Worm (Caenorhabditis elegans) whole organism, L3 larva: ENCODE results near the gene F31D5.7.
A peak's percentile ranks its signal among the peaks of the same experiment; 100 is the strongest.
"Not testable (repeated sequence)": the region's sequence is repeated elsewhere in the genome, so short reads cannot be mapped to it uniquely, and the experiment has no call there.

Experiments used
- R02D3.7 ChIP-seq: fragments of 150-350 bp; optimal IDR thresholded peaks from 2 replicates; lab custom pipeline; 2014; ENCODE audit warnings: missing biosample characterization, missing genetic modification characterization
- aly-2 ChIP-seq: fragments of 150-350 bp; optimal IDR thresholded peaks from 2 replicates; lab custom pipeline; 2014; ENCODE audit warnings: missing biosample characterization, missing genetic modification characterization
- ceh-16 ChIP-seq: sonication (generic microtip); optimal IDR thresholded peaks from 2 replicates; lab custom pipeline; 2017; ENCODE audit warnings: missing biosample characterization, missing genetic modification characterization
- ceh-28 ChIP-seq: fragments of 150-350 bp; optimal IDR thresholded peaks from 2 replicates; lab custom pipeline; 2014; ENCODE audit warnings: missing biosample characterization, missing genetic modification reagents, missing genetic modification characterization
- ceh-9 ChIP-seq: sonication (generic microtip); optimal IDR thresholded peaks from 2 replicates; lab custom pipeline; 2018; ENCODE audit warnings: missing biosample characterization, missing genetic modification characterization
- daf-12 ChIP-seq: fragments of 150-350 bp; optimal IDR thresholded peaks from 2 replicates; lab custom pipeline; 2014; ENCODE audit warnings: missing biosample characterization, missing genetic modification reagents, missing genetic modification characterization
- egl-27 ChIP-seq: sonication (generic microtip); optimal IDR thresholded peaks from 4 replicates; lab custom pipeline; 2017; ENCODE audit warnings: missing biosample characterization, missing genetic modification reagents, missing genetic modification characterization
- egl-5 ChIP-seq: fragments of 150-350 bp; optimal IDR thresholded peaks from 2 replicates; lab custom pipeline; 2017; ENCODE audit warnings: missing biosample characterization, missing genetic modification reagents, missing genetic modification characterization, inconsistent platforms
- eor-1 ChIP-seq, 2 experiments: fragments of 150-350 bp; optimal IDR thresholded peaks; 2 replicates each; lab custom pipeline; 2014 to 2018; ENCODE audit warnings: missing biosample characterization in 2 of 2, missing genetic modification characterization in 2 of 2
- hmg-11 ChIP-seq: sonication (generic microtip); optimal IDR thresholded peaks from 2 replicates; lab custom pipeline; 2016; ENCODE audit warnings: missing genetic modification characterization, missing compliant biosample characterization
- lin-15B ChIP-seq: fragments of 150-350 bp; optimal IDR thresholded peaks from 2 replicates; lab custom pipeline; 2014; ENCODE audit warnings: missing biosample characterization, missing genetic modification characterization
- lin-39 ChIP-seq: fragments of 150-350 bp; optimal IDR thresholded peaks from 2 replicates; lab custom pipeline; 2018; ENCODE audit warnings: missing biosample characterization, missing genetic modification reagents, missing genetic modification characterization
- lsy-12 ChIP-seq: sonication (generic microtip); optimal IDR thresholded peaks from 2 replicates; lab custom pipeline; 2016; ENCODE audit warnings: mild to moderate bottlenecking, missing genetic modification characterization, missing compliant biosample characterization
- mdl-1 ChIP-seq: fragments of 150-350 bp; optimal IDR thresholded peaks from 2 replicates; lab custom pipeline; 2014; ENCODE audit warnings: missing biosample characterization, missing genetic modification characterization
- nhr-11 ChIP-seq: fragments of 150-350 bp; optimal IDR thresholded peaks from 2 replicates; lab custom pipeline; 2014; ENCODE audit warnings: missing biosample characterization, missing genetic modification characterization
- nhr-12 ChIP-seq: fragments of 150-350 bp; optimal IDR thresholded peaks from 2 replicates; lab custom pipeline; 2014; ENCODE audit warnings: missing biosample characterization, missing genetic modification characterization
- nhr-23 ChIP-seq: fragments of 150-350 bp; optimal IDR thresholded peaks from 2 replicates; lab custom pipeline; 2014; ENCODE audit warnings: missing biosample characterization, missing genetic modification reagents, missing genetic modification characterization
- nhr-25 ChIP-seq: sonication (generic microtip); optimal IDR thresholded peaks from 2 replicates; lab custom pipeline; 2017; ENCODE audit warnings: missing biosample characterization, missing genetic modification characterization
- nhr-28 ChIP-seq: fragments of 150-350 bp; optimal IDR thresholded peaks from 2 replicates; lab custom pipeline; 2014; ENCODE audit warnings: missing biosample characterization, missing genetic modification characterization
- nhr-43 ChIP-seq: sonication (generic microtip); optimal IDR thresholded peaks from 2 replicates; lab custom pipeline; 2016; ENCODE audit warnings: mild to moderate bottlenecking, missing genetic modification characterization, missing compliant biosample characterization; ENCODE audit not compliant: poor library complexity, severe bottlenecking
- nhr-67 ChIP-seq: fragments of 150-350 bp; optimal IDR thresholded peaks from 2 replicates; lab custom pipeline; 2014; ENCODE audit warnings: missing biosample characterization, missing genetic modification characterization
- nhr-76 ChIP-seq: fragments of 150-350 bp; sonication (generic microtip); optimal IDR thresholded peaks from 5 replicates; lab custom pipeline; 2014; ENCODE audit warnings: missing biosample characterization, missing genetic modification characterization
- nhr-77 ChIP-seq: fragments of 150-350 bp; optimal IDR thresholded peaks from 2 replicates; lab custom pipeline; 2014; ENCODE audit warnings: missing biosample characterization, missing genetic modification characterization
- pha-4 ChIP-seq: fragments of 150-350 bp; optimal IDR thresholded peaks from 2 replicates; lab custom pipeline; 2014; ENCODE audit warnings: missing biosample characterization, missing genetic modification reagents, missing genetic modification characterization
- pqm-1 ChIP-seq: fragments of 150-350 bp; optimal IDR thresholded peaks from 2 replicates; lab custom pipeline; 2017; ENCODE audit warnings: missing biosample characterization, missing genetic modification characterization, inconsistent platforms
- skn-1 ChIP-seq: fragments of 150-350 bp; optimal IDR thresholded peaks from 2 replicates; lab custom pipeline; 2014; ENCODE audit warnings: missing biosample characterization, missing genetic modification characterization
- tbx-2 ChIP-seq: sonication (generic microtip); optimal IDR thresholded peaks from 2 replicates; lab custom pipeline; 2016; ENCODE audit warnings: mild to moderate bottlenecking, missing genetic modification characterization, missing compliant biosample characterization
- unc-39 ChIP-seq: sonication (generic microtip); optimal IDR thresholded peaks from 4 replicates; lab custom pipeline; 2017; ENCODE audit warnings: missing biosample characterization, missing genetic modification characterization
- unc-62 ChIP-seq: fragments of 150-350 bp; sonication (generic microtip); optimal IDR thresholded peaks from 4 replicates; lab custom pipeline; 2014; ENCODE audit warnings: missing biosample characterization, missing genetic modification reagents, missing genetic modification characterization
- ztf-11 ChIP-seq: fragments of 150-350 bp; optimal IDR thresholded peaks from 2 replicates; lab custom pipeline; 2014; ENCODE audit warnings: missing biosample characterization, missing genetic modification characterization
- ztf-4 ChIP-seq: fragments of 150-350 bp; optimal IDR thresholded peaks from 2 replicates; lab custom pipeline; 2014; ENCODE audit warnings: missing biosample characterization, missing genetic modification characterization

Gene F31D5.7

ce11 chrII:4211113-4211512 is at the start of gene F31D5.7:
F31D5.7 (plus strand) TSS chrII:4211413.
- no peak for TF ChIP-seq nhr-28
- TF ChIP-seq ceh-9 (tag; lab: Kevin White, UChicago) = no peak
- no peak for TF ChIP-seq nhr-25 (tag; lab: Kevin White, UChicago)
- TF ChIP-seq R02D3.7 (tag; lab: Kevin White, UChicago) = no peak
- TF ChIP-seq mdl-1 (tag; lab: Kevin White, UChicago) = no peak
- TF ChIP-seq pha-4 = no peak
- TF ChIP-seq ztf-11 (tag; lab: Kevin White, UChicago) = no peak
- no peak for TF ChIP-seq nhr-67
- no peak for TF ChIP-seq unc-39
- no peak for TF ChIP-seq nhr-43 (tag; lab: Kevin White, UChicago)
- no peak for TF ChIP-seq ceh-16
- TF ChIP-seq tbx-2 (tag; lab: Kevin White, UChicago) = no peak
- no peak for TF ChIP-seq nhr-11 (tag; lab: Kevin White, UChicago)
- no peak for TF ChIP-seq daf-12 (tag; lab: Kevin White, UChicago)
- TF ChIP-seq lin-15B (tag; lab: Kevin White, UChicago) = no peak
- TF ChIP-seq lsy-12 (tag; lab: Kevin White, UChicago) = no peak
- TF ChIP-seq egl-5 = no peak
- TF ChIP-seq egl-27 (tag; lab: Kevin White, UChicago) = no peak
- TF ChIP-seq eor-1 (tag; optimal IDR thresholded peaks at IDR 0.05; lab: Kevin White, UChicago) = no peak
- TF ChIP-seq skn-1 (tag; lab: Kevin White, UChicago) = no peak

ce11 chrII:4167833-4168232 is 43.4 kb upstream of the F31D5.7 start:
- TF ChIP-seq lin-39 (tag; lab: Kevin White, UChicago) (no peak), nhr-12 (tag; lab: Kevin White, UChicago) (no peak), hmg-11 (tag; lab: Kevin White, UChicago) (no peak), mdl-1 (tag; lab: Kevin White, UChicago) (no peak)

ce11 chrII:4168404-4168803 is 42.8 kb upstream of the F31D5.7 start, which contains the start of gene R03H10.4:
R03H10.4 (minus strand) TSS chrII:4168504.
- TF ChIP-seq nhr-76, nhr-12, pqm-1 (tag; lab: Kevin White, UChicago): not testable (repeated sequence)

- no peak for TF ChIP-seq aly-2 (tag; lab: Kevin White, UChicago)
- no peak for TF ChIP-seq mdl-1 (tag; lab: Kevin White, UChicago)
- TF ChIP-seq ceh-16 = no peak
- TF ChIP-seq pha-4 = no peak
- no peak for TF ChIP-seq egl-5
- no peak for TF ChIP-seq unc-62 (GFP tag; lab: Kevin White, UChicago)
- no peak for TF ChIP-seq nhr-77 (tag; lab: Kevin White, UChicago)
- no peak for TF ChIP-seq R02D3.7 (tag; lab: Kevin White, UChicago)
- TF ChIP-seq ceh-28 = no peak
- no peak for TF ChIP-seq nhr-11 (tag; lab: Kevin White, UChicago)
- no peak for TF ChIP-seq nhr-67
- TF ChIP-seq nhr-28 = no peak
- TF ChIP-seq, all 47 proteins: peak for 0
Measured at ce11 chrII:4170508-4170907, 40.7 kb upstream of the F31D5.7 start, which contains the start of gene R03H10.5. R03H10.5 (minus strand) TSS chrII:4170608.

ce11 chrII:4173398-4173797 is 37.8 kb upstream of the F31D5.7 start, which contains the start of gene R03H10.6:
R03H10.6 (minus strand) TSS chrII:4173498.
- TF ChIP-seq nhr-76 (tag; lab: Kevin White, UChicago) (no peak), nhr-77 (tag; lab: Kevin White, UChicago) (no peak), ztf-4 (no peak), nhr-23 (tag; lab: Kevin White, UChicago) (no peak), nhr-43 (tag; lab: Kevin White, UChicago) (no peak)

- TF ChIP-seq lin-15B (tag; lab: Kevin White, UChicago) = peak; percentile 33
- no peak for TF ChIP-seq daf-12 (tag; lab: Kevin White, UChicago)
Measured at ce11 chrII:4173842-4174241, 37.4 kb upstream of the F31D5.7 start.
